Worm (Caenorhabditis elegans): ENCODE measurements around the gene srh-215.

DNA sequence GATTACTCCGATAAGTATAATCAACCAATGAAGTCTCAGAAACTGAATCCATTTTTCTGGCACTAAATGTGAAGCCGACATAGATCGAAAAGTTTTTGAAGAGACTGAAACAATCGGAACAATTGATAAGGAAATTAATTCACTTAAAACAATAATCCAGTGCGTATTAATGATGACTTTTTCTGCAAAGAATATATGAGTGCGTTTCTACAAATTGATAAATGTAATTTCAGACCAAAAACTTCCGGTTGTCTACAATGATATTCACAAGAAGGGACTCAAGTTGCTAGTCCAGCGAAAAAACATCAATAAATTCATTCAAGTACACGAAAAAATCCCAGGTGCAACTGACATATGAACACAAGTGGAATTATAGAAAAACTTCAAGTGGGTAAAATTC is 37.9 kb upstream of the srh-215 start, which contains the start of gene clec-33:
- TF ChIP-seq fkh-10 (GFP tag; optimal IDR thresholded peaks at IDR 0.05) = no peak
- no peak for TF ChIP-seq egl-27 (tag; optimal IDR thresholded peaks at IDR 0.05)
- TF ChIP-seq snpc-4 (tag; optimal IDR thresholded peaks at IDR 0.05) = no peak
- TF ChIP-seq elt-3 (tag; optimal IDR thresholded peaks at IDR 0.05) = no peak
- no peak for TF ChIP-seq ZK546.5 (tag; optimal IDR thresholded peaks at IDR 0.05)
- TF ChIP-seq ztf-11 (tag; optimal IDR thresholded peaks at IDR 0.05) = no peak
- no peak for TF ChIP-seq nhr-43 (tag; optimal IDR thresholded peaks at IDR 0.05; ENCODE audit: poor library complexity, severe bottlenecking)
- no peak for TF ChIP-seq nhr-23 (tag; optimal IDR thresholded peaks at IDR 0.05)

Data from whole organism, L3 larva.